Worm (Caenorhabditis elegans) whole organism, early embryonic: ENCODE measurements around the gene F55B11.7.

ENCODE experiments used
- B0310.2 ChIP-seq: sonication (generic microtip); optimal IDR thresholded peaks from 2 replicates; lab custom pipeline; 2016; ENCODE audit warnings: mild to moderate bottlenecking, missing genetic modification characterization, missing compliant biosample characterization
- F13C5.2 ChIP-seq: sonication (generic microtip); optimal IDR thresholded peaks from 2 replicates; lab custom pipeline; 2017; ENCODE audit warnings: mild to moderate bottlenecking, missing genetic modification characterization, inconsistent platforms, missing compliant biosample characterization
- aly-1 ChIP-seq: sonication (generic microtip); optimal IDR thresholded peaks from 2 replicates; lab custom pipeline; 2016; ENCODE audit warnings: missing genetic modification characterization, missing compliant biosample characterization
- ama-1 ChIP-seq: fragments of 150-350 bp; optimal IDR thresholded peaks from 2 replicates; lab custom pipeline; 2014
- ceh-13 ChIP-seq: fragments of 200-800 bp; sonication (Bioruptor generic); optimal IDR thresholded peaks from 2 replicates; lab custom pipeline; 2018; ENCODE audit warnings: mild to moderate bottlenecking, missing genetic modification characterization, missing compliant biosample characterization
- ceh-36 ChIP-seq: sonication (generic microtip); optimal IDR thresholded peaks from 2 replicates; lab custom pipeline; 2016; ENCODE audit warnings: missing genetic modification characterization, inconsistent platforms, missing compliant biosample characterization
- ets-7 ChIP-seq: sonication (generic microtip); optimal IDR thresholded peaks from 2 replicates; lab custom pipeline; 2016; ENCODE audit warnings: missing genotype, missing genetic modification characterization, missing compliant biosample characterization
- flt-1 ChIP-seq: fragments of 200-800 bp; sonication (Bioruptor generic); IDR thresholded peaks from 2 replicates; pipeline ENCODE4 v1.3.6; 2022; ENCODE audit warnings: missing genetic modification characterization, missing compliant biosample characterization
- hmbx-1 ChIP-seq: sonication (generic microtip); optimal IDR thresholded peaks from 2 replicates; lab custom pipeline; 2016; ENCODE audit warnings: mild to moderate bottlenecking, missing genetic modification characterization, missing compliant biosample characterization
- hmg-4 ChIP-seq: fragments of 200-800 bp; sonication (Bioruptor generic); optimal IDR thresholded peaks from 2 replicates; lab custom pipeline; 2018; ENCODE audit warnings: mild to moderate bottlenecking, missing genetic modification characterization, missing compliant biosample characterization
- hnd-1 ChIP-seq: sonication (generic microtip); optimal IDR thresholded peaks from 2 replicates; lab custom pipeline; 2016; ENCODE audit warnings: missing genetic modification characterization, missing compliant biosample characterization
- pes-1 ChIP-seq: fragments of 200-800 bp; sonication (Bioruptor generic); IDR thresholded peaks from 2 replicates; pipeline ENCODE4 v1.3.6; 2022; ENCODE audit warnings: missing genetic modification reagents, missing genetic modification characterization, missing compliant biosample characterization
- scrt-1 ChIP-seq: fragments of 200-800 bp; sonication (Bioruptor generic); IDR thresholded peaks from 2 replicates; pipeline ENCODE4 v1.3.6; 2022; ENCODE audit warnings: missing genetic modification characterization, missing compliant biosample characterization
- sea-1 ChIP-seq: fragments of 200-800 bp; sonication (Bioruptor generic); conservative IDR thresholded peaks from 2 replicates; pipeline ENCODE4 v1.3.6; 2022; ENCODE audit warnings: missing genetic modification characterization, missing compliant biosample characterization
- tbx-11 ChIP-seq: fragments of 200-800 bp; sonication (Bioruptor generic); IDR thresholded peaks from 2 replicates; pipeline ENCODE4 v1.3.6; 2022; ENCODE audit warnings: missing genetic modification characterization, missing compliant biosample characterization
- tbx-37 ChIP-seq: fragments of 200-800 bp; sonication (Bioruptor generic); conservative IDR thresholded peaks from 2 replicates; pipeline ENCODE4 v1.3.6; 2022; ENCODE audit warnings: missing genetic modification reagents, missing genetic modification characterization, missing compliant biosample characterization
- tra-4 ChIP-seq: sonication (generic microtip); optimal IDR thresholded peaks from 2 replicates; lab custom pipeline; 2017; ENCODE audit warnings: missing genetic modification characterization, missing compliant biosample characterization

The F55B11.7 gene

DNA sequence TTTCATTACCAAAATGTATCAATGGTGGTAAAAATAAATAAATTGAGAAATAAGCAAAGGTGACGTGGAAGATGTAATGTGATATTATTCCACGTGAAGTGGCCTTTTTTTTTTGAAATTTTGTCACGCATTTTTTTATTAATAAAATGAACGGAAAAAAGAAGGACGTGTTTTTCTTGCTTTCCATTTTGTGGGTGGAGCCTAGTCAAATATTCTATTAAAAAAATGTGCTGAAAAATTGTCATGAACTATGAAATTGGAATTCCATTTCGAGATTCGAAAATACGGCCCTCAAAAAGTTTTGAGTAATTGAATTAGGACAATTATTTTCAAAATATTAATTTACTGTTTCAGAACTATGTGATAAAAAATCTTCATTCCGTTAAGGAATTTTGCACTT is at the start of gene F55B11.7:
TSS of gene F55B11.7 (minus strand) at position 101 of the 400 bp plus-strand sequence.
- TF ChIP-seq pes-1 (GFP tag; lab: Robert Waterston, UW) (no peak), tbx-37 (no peak), tbx-11 (GFP tag; lab: Robert Waterston, UW) (no peak), B0310.2 (tag; lab: Kevin White, UChicago) (no peak), ceh-13 (GFP tag; lab: Kevin White, UChicago) (no peak), sea-1 (GFP tag; lab: Robert Waterston, UW) (no peak), ama-1 (no peak), flt-1 (GFP tag; lab: Robert Waterston, UW) (no peak), aly-1 (tag; lab: Kevin White, UChicago) (no peak), F13C5.2 (tag; lab: Kevin White, UChicago) (no peak), ets-7 (tag; lab: Kevin White, UChicago) (no peak), hnd-1 (tag; lab: Kevin White, UChicago) (no peak), hmbx-1 (no peak)

DNA sequence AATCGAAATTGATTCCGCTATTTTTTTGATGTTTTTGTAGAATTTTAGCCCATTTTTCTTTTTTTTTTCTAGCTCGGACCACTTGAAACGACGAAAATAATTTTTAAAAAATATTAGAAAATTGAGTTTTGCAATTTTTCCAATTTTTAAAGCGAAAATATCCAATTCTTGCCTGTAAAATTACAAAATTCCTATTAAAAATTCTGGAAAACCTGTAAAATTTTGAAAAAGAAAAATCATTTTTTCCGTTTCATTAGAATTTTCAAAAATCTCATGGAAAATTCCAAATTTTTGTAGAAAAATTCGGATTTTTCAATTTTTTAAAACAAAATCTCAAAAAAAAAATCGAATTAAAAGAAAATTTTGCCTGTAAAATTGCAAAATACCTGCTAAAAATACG is 47.2 kb upstream of the F55B11.7 start:
- TF ChIP-seq F13C5.2 (tag; lab: Kevin White, UChicago) (no peak), B0310.2 (tag; lab: Kevin White, UChicago) (no peak), pes-1 (GFP tag; lab: Robert Waterston, UW) (no peak), sea-1 (GFP tag; lab: Robert Waterston, UW) (no peak), hnd-1 (tag; lab: Kevin White, UChicago) (no peak), tbx-37 (no peak), flt-1 (GFP tag; lab: Robert Waterston, UW) (no peak), tra-4 (tag; lab: Kevin White, UChicago) (no peak), ceh-13 (GFP tag; lab: Kevin White, UChicago) (no peak), hmg-4 (GFP tag; lab: Kevin White, UChicago) (no peak), tbx-11 (GFP tag; lab: Robert Waterston, UW) (no peak), ama-1 (no peak), scrt-1 (GFP tag; lab: Robert Waterston, UW) (no peak), ets-7 (tag; lab: Kevin White, UChicago) (no peak)

DNA sequence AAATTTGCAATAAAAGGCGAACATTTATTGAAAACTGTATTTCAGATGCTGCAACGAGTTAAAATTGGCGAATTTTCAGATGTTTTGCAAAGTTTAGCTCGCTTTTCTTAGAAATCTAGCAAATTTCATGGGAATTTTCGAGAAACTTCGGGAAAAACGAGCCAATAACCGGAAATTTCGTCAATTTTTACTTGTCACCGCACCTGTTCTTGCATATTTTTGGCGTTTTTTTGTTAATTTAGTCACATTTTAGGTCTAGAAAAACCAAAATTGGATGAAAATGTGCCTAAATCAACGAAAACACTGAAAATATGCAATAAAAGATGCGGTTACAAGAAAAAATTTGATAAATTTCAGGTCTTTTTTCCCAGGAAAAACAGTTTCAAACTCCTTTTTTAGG is 45.0 kb upstream of the F55B11.7 start:
- no peak for TF ChIP-seq F13C5.2 (tag; lab: Kevin White, UChicago)
- no peak for TF ChIP-seq ceh-36 (tag; lab: Kevin White, UChicago)
- no peak for TF ChIP-seq aly-1 (tag; lab: Kevin White, UChicago)
- no peak for TF ChIP-seq ceh-13 (GFP tag; lab: Kevin White, UChicago)
- no peak for TF ChIP-seq ets-7 (tag; lab: Kevin White, UChicago)
- no peak for TF ChIP-seq B0310.2 (tag; lab: Kevin White, UChicago)
- no peak for TF ChIP-seq hmbx-1
- no peak for TF ChIP-seq hnd-1 (tag; lab: Kevin White, UChicago)
- no peak for TF ChIP-seq pes-1 (GFP tag; lab: Robert Waterston, UW)
- no peak for TF ChIP-seq hmg-4 (GFP tag; lab: Kevin White, UChicago)
- no peak for TF ChIP-seq scrt-1 (GFP tag; lab: Robert Waterston, UW)
- TF ChIP-seq tra-4 (tag; lab: Kevin White, UChicago): no peak
- TF ChIP-seq tbx-37: no peak
- TF ChIP-seq tbx-11 (GFP tag; lab: Robert Waterston, UW): no peak
- no peak for TF ChIP-seq ama-1
- TF ChIP-seq flt-1 (GFP tag; lab: Robert Waterston, UW): no peak
- no peak for TF ChIP-seq sea-1 (GFP tag; lab: Robert Waterston, UW)

ce11 chrIV:14466048-14466447 is 44.2 kb upstream of the F55B11.7 start:
- TF ChIP-seq tbx-11 (GFP tag; lab: Robert Waterston, UW) (no peak), ceh-13 (GFP tag; lab: Kevin White, UChicago) (no peak)

DNA sequence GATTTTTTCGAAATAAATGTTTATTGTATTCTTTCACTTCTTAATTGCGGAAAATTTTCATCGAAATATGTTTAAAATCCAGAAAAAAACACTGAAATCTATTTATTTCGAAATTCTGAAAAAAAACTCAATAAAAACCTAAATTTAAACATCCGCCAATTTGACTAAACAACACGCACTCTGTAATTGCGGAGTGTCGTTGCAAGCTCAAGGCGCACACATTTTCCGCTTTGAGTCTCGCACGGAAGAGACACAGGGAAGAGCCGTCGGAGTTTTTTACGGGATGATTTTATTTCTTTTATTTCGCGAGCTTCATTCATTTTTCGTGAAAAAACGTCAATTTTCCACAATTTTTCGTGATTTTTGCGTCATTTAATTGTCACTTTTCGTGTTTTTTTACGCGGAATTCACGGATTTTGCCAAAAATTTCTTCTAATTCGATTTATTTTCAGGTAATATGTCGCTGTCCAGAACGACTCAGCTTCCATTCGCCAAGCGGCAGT is 42.3 kb upstream of the F55B11.7 start, which contains the start of gene dld-1:
TSS of gene dld-1 (plus strand) at position 453 of the 503 bp plus-strand sequence.
- TF ChIP-seq ceh-36 (tag; lab: Kevin White, UChicago): no peak
- TF ChIP-seq F13C5.2 (tag; lab: Kevin White, UChicago): peak; percentile 90
- TF ChIP-seq hmg-4 (GFP tag; lab: Kevin White, UChicago): no peak
- TF ChIP-seq tra-4 (tag; lab: Kevin White, UChicago): no peak

DNA sequence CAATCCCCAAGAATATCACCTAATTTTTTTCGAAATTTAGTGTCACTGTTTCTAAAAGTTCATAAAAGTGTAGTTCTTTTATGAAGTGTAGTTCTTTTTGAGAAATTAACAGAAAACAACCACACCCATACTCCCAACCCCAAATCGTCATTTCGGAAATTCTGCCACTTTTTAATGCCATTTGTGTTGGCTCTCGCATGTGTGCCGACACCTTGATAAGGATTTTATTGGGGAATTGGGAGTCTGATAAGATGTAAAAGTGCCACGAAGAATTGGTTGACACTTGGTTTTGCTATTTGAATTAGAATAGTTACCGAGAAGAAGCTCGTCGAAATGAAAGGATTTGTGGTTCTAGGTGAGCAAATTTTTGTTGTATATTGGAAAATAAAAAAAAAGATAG is 34.8 kb upstream of the F55B11.7 start, which contains the start of gene nspg-9:
TSS of gene nspg-9 (plus strand) at position 234 of the 400 bp plus-strand sequence.
- TF ChIP-seq tra-4 (tag; lab: Kevin White, UChicago): no peak
- no peak for TF ChIP-seq tbx-37
- TF ChIP-seq flt-1 (GFP tag; lab: Robert Waterston, UW): no peak
- no peak for TF ChIP-seq F13C5.2 (tag; lab: Kevin White, UChicago)
- no peak for TF ChIP-seq ets-7 (tag; lab: Kevin White, UChicago)
- no peak for TF ChIP-seq hmbx-1

DNA sequence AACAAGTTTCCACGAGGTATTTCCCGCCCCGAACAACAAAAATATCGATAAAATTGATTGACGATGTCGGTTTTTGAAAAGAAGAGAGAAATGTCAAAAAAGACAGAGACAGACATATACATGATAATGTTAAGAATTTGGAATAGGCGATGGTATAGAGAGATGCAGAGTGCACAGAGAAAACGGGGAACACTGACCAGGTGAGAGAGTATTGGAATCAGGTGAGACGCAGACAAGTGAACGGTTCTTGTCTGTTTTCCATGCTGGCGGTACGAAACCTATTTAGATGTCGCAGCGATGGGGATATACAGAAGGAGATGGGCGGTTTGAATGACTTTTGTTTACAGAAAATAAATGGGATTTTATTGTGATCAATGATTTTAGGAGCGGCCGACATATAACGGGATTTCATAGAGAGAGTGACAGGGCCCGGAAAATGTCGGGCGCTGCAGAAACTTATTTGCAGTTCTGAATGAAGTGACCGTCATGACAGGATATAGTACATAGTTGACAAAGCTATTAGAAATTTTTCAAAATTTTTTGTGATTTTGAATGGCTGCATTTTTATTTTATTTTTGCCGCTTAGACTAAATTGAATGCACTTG is 23.5 kb upstream of the F55B11.7 start:
- TF ChIP-seq tbx-37: no peak
- no peak for TF ChIP-seq ets-7 (tag; lab: Kevin White, UChicago)
- TF ChIP-seq aly-1 (tag; lab: Kevin White, UChicago): no peak
- TF ChIP-seq ceh-36 (tag; lab: Kevin White, UChicago): no peak
- no peak for TF ChIP-seq hmg-4 (GFP tag; lab: Kevin White, UChicago)

ce11 chrIV:14444077-14444476 is 22.2 kb upstream of the F55B11.7 start, which contains the start of gene tra-3:
tra-3 (minus strand) TSS chrIV:14444183.
- TF ChIP-seq B0310.2 (tag; lab: Kevin White, UChicago) (no peak), hmbx-1 (no peak), ama-1 (no peak), tbx-37 (no peak), pes-1 (GFP tag; lab: Robert Waterston, UW) (no peak), ceh-36 (tag; lab: Kevin White, UChicago) (no peak), tra-4 (tag; lab: Kevin White, UChicago) (no peak), F13C5.2 (tag; lab: Kevin White, UChicago) (no peak), scrt-1 (GFP tag; lab: Robert Waterston, UW) (no peak), flt-1 (GFP tag; lab: Robert Waterston, UW) (no peak), tbx-11 (GFP tag; lab: Robert Waterston, UW) (no peak)
